Fruit fly (Drosophila melanogaster) S2 (cell line): ENCODE results near the gene CG1387.

Experiments
- CG8478 ChIP-seq: fragments of >200 bp; optimal IDR thresholded peaks from 2 replicates; lab custom pipeline; 2018
- CTCF ChIP-seq, 2 experiments: fragments of >200 bp; optimal IDR thresholded peaks; 2 replicates each; lab custom pipeline; 2018

The CG1387 gene

DNA sequence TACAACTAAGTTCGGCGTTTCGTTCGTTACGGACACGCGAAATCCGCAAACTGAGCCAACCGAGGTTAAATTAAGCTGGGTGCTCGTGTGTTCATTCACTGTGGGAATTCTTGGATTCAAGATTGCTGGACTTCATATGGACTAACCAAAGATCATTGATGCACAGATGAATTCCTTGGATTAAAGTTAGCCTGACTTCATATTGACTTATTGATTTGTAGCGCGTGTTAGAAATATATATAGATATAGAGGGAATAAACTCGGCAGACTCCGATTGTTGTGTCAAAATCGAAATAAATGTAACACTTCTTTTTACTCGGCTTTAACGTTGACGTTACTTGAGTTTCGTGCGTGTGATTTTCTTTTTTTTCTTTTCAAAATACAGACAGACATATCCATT, at the start of gene CG1387:
Gene CG1387 (plus strand): TSS at position 301 of the 400 bp plus-strand sequence.
- TF ChIP-seq CTCF (optimal IDR thresholded peaks at IDR 0.05; lab: Kevin White, UChicago) (no peak), CG8478 (no peak)

DNA sequence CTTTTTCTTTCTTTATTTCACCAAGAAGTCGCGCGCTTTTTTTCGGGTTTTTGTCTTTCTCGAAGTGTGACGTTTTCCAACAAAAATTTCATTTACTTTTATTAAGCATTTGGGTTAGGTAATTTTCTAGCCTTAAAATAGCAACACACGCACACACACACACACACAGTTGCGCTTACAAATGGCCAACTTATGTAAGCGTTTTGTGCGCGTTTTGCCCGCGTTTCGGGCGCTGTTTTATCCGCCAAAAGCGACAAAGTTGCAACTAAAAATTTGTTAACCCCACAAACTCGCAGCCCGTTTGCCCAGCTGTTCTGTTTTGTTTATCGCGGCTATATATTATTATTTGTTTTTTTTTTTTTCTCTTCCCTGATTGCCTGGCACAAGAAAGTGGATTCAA, 19.3 kb upstream of the CG1387 start:
- TF ChIP-seq CG8478: no peak
- TF ChIP-seq CTCF (optimal IDR thresholded peaks at IDR 0.05; lab: Kevin White, UChicago): no peak

DNA sequence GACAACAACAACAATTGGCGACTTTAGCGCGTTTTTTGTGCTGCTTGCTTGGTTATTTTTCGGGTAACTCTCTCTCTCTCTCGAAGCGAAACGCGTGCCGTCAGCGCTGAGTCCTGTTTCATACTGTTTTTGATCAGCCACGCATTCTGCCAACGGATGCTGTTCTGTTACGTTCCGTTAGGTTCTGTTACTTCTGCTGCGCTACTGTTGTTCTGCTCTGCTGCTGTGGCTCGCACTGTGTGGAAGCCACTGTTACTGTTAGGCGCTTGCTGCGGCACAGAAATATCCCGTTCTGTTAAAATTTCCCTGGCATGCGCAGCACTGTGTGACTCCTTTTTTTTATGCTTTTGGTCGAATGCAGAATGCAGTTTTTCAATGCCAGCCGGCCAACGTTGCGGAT, 18.5 kb upstream of the CG1387 start, which contains the start of gene nAChRalpha3:
Gene nAChRalpha3 (minus strand): TSS at position 101 of the 400 bp plus-strand sequence.
- TF ChIP-seq CG8478 (no peak), CTCF (optimal IDR thresholded peaks at IDR 0.05; lab: Kevin White, UChicago) (no peak)

DNA sequence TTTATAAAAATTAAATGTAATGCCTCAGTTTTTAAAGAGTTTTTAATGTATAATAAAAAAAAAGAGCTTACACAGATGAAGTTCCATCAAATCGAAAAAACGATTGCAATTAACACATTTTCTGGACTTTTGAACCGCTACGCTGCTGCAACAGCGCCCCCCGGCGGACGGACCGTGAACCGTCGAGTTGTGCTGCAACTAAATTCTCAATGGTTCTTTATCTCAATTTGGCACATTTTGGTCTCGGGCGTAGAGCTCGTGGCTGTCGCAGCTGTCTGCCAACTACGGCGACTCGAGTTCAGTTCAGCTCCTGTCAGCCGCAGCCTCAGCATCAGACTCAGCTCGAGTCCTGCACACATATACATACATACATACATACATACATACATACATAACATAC, 13.9 kb upstream of the CG1387 start:
- no peak for TF ChIP-seq CG8478
- peak; percentile 60 to 64 for TF ChIP-seq CTCF (optimal IDR thresholded peaks at IDR 0.05; lab: Kevin White, UChicago)

DNA sequence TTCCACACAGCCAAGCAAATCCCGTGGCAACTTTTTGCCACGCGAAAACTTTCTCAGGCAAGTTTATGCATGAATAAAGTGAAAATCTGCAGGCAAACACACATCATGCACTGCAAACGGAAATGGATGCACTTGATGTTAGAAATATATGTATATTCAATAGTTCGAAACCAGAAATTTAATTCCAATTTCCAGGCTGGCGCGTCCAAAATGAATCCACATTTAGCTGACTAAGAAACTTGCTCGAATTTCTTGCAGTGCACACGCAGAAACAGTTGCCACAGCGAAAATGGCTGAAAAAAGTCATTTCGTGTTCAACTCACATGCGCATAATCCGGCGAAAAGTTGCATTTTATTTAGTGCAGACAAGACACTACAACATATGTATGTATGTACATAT, 11.0 kb downstream of the CG1387 start:
- TF ChIP-seq CTCF (optimal IDR thresholded peaks at IDR 0.05; lab: Kevin White, UChicago) (no peak), CG8478 (no peak)

DNA sequence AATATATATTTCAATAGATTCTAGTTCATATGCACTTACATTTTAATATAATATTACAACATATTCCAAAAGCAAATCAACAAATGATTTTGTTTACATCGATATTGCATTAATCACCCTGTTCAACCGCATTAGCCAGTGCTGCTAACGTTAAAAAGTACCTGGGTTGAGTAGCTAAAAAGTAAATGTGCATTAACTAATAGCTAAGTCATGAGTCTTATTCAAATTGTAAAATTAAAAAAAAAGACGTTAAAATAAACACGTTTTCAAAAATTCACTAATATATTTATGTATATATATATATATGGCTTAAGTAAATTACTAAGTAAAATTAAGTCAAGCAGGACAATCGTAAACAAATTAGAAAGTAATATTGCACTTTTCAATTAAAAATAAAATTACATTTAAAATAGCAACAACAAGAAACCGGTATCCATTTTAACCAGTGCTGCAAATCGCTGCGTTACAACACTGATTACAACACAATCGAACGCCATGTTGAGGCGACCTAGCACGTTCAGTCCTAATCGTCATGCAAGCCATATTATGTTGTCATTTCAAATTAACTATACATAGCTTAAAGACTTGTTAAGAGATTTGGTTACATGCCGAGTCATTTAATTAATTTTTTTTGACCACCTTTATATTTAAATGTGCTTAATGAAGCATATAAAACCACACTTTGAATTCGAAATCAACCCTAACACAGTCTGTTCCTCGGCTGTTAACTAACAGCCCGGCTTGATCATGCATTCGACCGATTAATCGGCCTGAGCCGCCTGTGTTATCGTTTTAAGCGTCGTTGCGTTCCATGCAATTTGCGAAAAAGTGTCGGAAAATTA, 12.8 kb downstream of the CG1387 start, which contains the start of gene CG10555:
Gene CG10555 (plus strand): TSS at position 764 of the 842 bp plus-strand sequence.
- TF ChIP-seq CTCF (optimal IDR thresholded peaks at IDR 0.05; lab: Kevin White, UChicago): no peak
- TF ChIP-seq CG8478: no peak

DNA sequence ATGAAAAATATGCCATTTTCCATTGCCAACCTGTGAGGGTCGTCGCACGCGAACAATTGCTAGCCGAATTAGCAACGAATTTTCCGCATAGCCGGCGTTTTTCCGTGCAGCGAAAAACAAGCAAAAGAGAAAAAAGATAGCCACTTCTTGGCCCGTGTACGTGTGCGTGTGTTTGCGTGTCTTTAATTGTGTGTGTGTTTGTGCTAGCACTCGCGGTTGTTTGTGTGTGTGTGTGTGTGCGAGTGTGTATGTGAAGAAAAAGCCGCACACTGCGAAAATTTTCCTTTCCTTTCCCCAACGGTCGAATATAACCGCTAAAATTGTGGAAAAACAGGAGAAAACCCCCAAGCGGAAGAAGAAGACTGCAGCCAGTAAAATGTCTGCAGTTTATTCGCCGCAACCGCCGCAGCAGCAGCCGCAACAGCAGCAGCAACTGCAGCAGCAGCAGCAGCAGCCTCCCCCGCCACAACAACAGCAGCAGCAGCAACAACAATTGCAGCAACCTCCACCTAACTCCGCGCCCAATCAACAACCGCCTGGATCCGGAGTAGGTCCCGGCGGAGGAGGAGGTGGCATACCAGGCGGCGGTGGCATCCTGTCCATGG, 13.5 kb downstream of the CG1387 start:
- TF ChIP-seq CG8478 (no peak), CTCF (optimal IDR thresholded peaks at IDR 0.05; lab: Kevin White, UChicago) (no peak)

DNA sequence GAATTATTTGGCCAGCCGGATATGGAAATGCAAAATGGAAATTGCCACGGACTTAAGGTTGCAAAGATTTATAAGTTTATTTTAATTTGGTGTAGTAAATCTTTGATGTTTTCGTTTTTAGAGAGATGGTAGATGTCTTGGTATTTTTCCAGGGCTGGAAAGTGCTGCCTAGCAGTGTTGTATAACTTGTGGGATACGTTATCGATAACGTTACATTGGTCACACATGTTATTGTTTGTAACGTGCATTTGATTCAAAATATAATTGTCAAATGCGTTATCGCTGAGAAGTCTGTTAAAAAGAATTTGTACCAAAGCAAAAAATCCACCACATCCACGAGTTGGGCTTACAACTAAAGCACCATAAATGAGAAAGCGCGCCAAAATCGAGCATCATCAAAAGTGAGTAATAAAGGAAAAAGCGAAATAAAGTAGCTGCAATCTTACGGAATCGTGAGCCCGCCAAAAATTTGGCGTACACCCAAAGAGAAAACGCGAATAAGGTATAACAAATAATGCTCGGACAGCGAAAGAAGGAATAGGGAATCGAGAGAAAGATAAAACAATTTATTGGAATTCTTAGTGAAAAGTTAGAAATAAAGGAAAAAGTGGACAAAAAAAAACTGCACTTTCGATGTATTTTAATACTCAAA, 21.7 kb downstream of the CG1387 start, which contains the start of gene PIG-T:
Gene PIG-T (minus strand): TSS at position 140 of the 652 bp plus-strand sequence.
- TF ChIP-seq CG8478: no peak
- no peak for TF ChIP-seq CTCF (optimal IDR thresholded peaks at IDR 0.05; lab: Kevin White, UChicago)

DNA sequence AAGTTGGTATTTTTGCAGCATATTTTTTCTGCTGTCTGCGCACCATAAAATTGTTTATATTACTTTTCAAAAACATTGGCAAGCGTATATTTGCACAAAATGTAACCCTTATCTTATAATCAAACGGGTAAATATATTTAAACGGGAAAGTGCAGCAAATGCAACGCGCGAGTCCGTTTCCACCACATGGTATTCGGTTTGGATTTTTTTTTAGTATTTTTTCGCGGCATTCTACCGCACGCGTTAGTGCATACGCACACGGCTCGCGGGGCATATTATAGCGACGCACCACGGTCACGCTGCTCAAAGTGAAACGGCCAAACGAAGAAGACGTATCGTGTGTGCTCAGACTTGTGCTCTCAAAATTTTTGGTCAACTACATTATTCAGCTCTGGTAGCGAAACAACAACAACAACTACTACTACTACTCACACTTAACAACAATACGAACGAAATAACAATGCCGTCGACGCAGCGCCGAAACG, 23.4 kb downstream of the CG1387 start, which contains the start of gene Trf2:
Gene Trf2 (plus strand): TSS at position 302 of the 485 bp plus-strand sequence.
- TF ChIP-seq CG8478 (no peak), CTCF (optimal IDR thresholded peaks at IDR 0.05; lab: Kevin White, UChicago) (no peak)

DNA sequence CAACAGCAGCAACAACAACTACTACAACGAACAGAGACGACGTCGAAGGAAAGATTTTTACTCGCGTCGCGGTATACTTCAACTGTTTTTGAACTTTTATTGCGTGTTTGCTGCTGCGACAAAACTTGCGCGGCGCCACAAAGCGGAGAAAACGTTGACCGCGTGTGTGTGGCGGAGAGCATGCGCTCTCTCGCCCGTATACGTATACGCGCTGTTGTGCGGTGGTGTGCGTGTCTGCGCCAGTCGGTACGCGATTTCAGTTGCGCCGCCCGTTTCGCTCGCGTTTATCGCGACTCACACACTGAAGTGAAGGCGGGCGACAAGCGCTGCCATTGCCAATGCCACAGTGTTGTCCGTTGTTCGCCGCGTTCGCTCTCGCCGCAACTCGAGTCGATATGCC, 24.2 kb downstream of the CG1387 start:
- no peak for TF ChIP-seq CTCF (optimal IDR thresholded peaks at IDR 0.05; lab: Kevin White, UChicago)
- TF ChIP-seq CG8478: no peak

DNA sequence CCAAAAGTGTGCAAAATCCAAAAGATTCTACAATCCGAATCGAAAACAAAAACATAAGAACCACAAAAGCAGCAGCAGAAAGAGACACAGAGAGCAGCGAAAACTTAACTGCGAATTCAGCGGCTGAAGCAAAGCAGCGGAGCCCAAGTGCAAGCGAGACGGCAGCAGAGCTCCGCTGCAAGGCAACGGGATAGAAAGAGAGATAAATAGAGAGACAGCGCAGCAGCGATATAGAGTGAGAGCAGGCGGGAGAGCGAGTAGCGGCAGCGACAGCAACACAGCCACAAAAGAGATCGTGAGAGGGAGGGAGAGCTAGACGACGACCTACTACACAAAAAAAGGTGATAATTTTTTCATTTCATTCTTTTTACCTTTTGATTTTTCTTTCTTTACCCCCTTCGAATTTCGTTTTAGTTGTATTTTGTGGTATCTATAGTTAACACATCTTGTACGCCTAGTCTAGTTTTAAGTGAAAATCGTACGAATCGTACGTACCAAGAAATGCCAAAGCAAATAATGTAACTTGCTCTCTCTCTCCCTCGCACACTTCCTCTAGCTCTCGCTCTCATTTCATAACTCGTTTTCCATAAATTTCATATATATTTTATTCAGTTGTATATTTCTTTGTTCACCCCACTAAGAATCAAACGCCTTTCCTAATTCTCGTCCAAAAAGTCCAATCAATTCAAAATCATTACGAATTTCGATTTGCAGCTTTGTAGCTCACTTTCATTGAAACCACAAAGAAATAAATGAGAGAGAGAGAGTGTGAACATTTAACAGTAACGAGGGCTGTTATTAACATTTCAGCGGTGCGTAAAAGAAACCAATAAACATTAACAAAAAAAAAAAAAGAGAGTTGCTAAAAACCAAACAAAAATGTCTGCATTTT, 25.0 kb downstream of the CG1387 start:
- no peak for TF ChIP-seq CTCF (optimal IDR thresholded peaks at IDR 0.05; lab: Kevin White, UChicago)
- no peak for TF ChIP-seq CG8478

DNA sequence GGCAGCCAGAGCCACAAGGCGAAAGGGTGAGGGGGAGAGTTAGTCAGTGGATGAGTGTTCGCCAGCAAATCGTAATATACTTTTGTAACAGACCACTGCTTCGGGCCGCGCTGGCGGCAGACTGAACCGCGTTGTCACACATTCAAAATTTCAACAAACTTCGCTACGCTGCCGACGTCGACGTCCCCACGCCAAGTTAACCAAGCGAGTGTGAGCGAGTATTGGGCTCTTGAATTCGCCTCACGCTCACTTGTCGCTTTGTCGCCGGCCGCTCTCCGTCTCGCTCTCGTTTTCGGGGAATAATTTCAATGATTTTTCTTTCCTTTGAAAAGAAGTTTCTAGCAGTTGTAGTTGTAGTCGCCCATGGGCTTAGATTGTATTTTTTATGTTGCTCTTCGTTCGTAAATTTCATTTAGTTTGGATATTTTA, 26.0 kb downstream of the CG1387 start, which contains the start of gene lawc:
Gene lawc (minus strand): TSS at position 127 of the 429 bp plus-strand sequence.
- TF ChIP-seq CG8478 (no peak), CTCF (optimal IDR thresholded peaks at IDR 0.05; lab: Kevin White, UChicago) (no peak)

DNA sequence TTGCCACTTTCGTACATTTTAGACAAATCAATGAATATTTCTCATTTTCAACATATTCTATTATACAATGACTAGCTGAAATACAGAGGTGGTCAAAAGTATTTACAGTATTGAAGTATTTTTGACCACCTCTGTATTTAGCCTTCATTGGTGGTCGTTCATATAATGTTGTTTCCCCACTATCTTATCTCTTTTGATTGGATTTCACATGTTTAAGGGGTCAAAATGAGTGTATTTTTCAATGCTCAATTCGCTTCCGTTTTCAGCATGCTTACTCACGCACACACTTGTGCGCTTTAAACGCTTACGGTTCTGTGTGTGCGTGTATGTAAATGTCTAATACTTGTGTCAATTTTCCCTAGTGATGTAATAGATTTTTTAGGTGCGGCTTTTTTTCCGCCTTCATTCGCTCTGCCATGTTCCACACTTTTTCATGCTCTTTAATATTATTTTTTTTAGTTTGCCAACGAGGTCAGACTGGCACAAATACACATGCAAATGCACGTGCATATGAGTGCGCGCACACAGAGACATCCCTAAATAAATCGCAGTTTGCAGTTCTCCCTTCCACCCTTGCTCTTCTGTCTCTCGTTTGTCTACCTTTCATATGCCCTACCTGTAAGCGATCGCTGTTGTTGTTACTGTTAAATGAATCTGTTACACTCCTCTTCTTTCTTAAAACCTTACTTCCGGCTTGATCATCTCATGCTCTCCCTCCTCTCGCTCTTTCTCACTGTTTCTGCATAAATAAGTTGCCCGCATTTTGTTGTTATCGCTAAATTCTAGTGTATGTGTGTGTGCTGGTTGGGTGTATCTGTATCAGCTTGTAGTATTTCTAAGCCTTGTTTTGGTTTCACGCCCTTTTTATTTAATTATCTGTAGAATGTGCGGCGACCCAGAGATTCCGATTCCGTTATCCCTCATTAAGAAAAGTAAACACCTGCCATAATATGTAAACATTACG, 26.9 kb downstream of the CG1387 start:
- TF ChIP-seq CTCF (optimal IDR thresholded peaks at IDR 0.05; lab: Kevin White, UChicago) (no peak), CG8478 (no peak)
